Worm (Caenorhabditis elegans) whole organism, late embryonic: ENCODE data around the gene zim-2.
A peak's percentile ranks its signal among the peaks of the same experiment; 100 is the strongest.

ENCODE experiments used
- K09A11.1 ChIP-seq: sonication (generic microtip); optimal IDR thresholded peaks from 2 replicates; lab custom pipeline; 2017; ENCODE audit warnings: antibody characterized with exemption, mild to moderate bottlenecking, missing genetic modification characterization, missing compliant biosample characterization; ENCODE audit not compliant: insufficient read depth
- Y22D7AL.16 ChIP-seq: sonication (generic microtip); optimal IDR thresholded peaks from 2 replicates; lab custom pipeline; 2016; ENCODE audit warnings: missing genetic modification characterization, missing compliant biosample characterization
- ama-1 ChIP-seq: fragments of 150-350 bp; optimal IDR thresholded peaks from 2 replicates; lab custom pipeline; 2014
- ceh-18 ChIP-seq: sonication (generic microtip); optimal IDR thresholded peaks from 2 replicates; lab custom pipeline; 2016; ENCODE audit warnings: missing genetic modification characterization, missing compliant biosample characterization
- ceh-24 ChIP-seq: sonication (generic microtip); optimal IDR thresholded peaks from 2 replicates; lab custom pipeline; 2016; ENCODE audit warnings: mild to moderate bottlenecking, missing genetic modification characterization, missing compliant biosample characterization
- ceh-31 ChIP-seq: sonication (generic microtip); optimal IDR thresholded peaks from 2 replicates; lab custom pipeline; 2016; ENCODE audit warnings: missing genetic modification characterization, missing compliant biosample characterization
- ceh-34 ChIP-seq: sonication (generic microtip); optimal IDR thresholded peaks from 2 replicates; lab custom pipeline; 2016; ENCODE audit warnings: mild to moderate bottlenecking, missing genetic modification characterization, missing compliant biosample characterization
- ceh-45 ChIP-seq: fragments of 200-800 bp; sonication (Bioruptor generic); IDR thresholded peaks from 2 replicates; pipeline ENCODE4 v1.3.6; 2022; ENCODE audit warnings: missing genetic modification reagents, missing genetic modification characterization, missing compliant biosample characterization
- ceh-6 ChIP-seq: fragments of 200-800 bp; sonication (Bioruptor generic); optimal IDR thresholded peaks from 2 replicates; lab custom pipeline; 2018; ENCODE audit warnings: mild to moderate bottlenecking, missing genetic modification characterization, missing compliant biosample characterization
- dmd-4 ChIP-seq: sonication (generic microtip); optimal IDR thresholded peaks from 2 replicates; lab custom pipeline; 2016; ENCODE audit warnings: borderline replicate concordance, missing genetic modification characterization, missing compliant biosample characterization
- dve-1 ChIP-seq: sonication (generic microtip); optimal IDR thresholded peaks from 2 replicates; lab custom pipeline; 2017; ENCODE audit warnings: antibody characterized with exemption, mild to moderate bottlenecking, missing genetic modification characterization, missing compliant biosample characterization
- elt-4 ChIP-seq: sonication (generic microtip); optimal IDR thresholded peaks from 2 replicates; lab custom pipeline; 2016; ENCODE audit warnings: missing genetic modification characterization, missing compliant biosample characterization
- ets-4 ChIP-seq: sonication (generic microtip); optimal IDR thresholded peaks from 2 replicates; lab custom pipeline; 2016; ENCODE audit warnings: missing genetic modification characterization, missing compliant biosample characterization
- fax-1 ChIP-seq: sonication (generic microtip); optimal IDR thresholded peaks from 2 replicates; lab custom pipeline; 2016; ENCODE audit warnings: missing genotype, missing genetic modification characterization, missing compliant biosample characterization
- fkh-10 ChIP-seq: fragments of 150-350 bp; optimal IDR thresholded peaks from 2 replicates; lab custom pipeline; 2014; ENCODE audit warnings: missing biosample characterization, missing genetic modification reagents, missing genetic modification characterization
- hlh-13 ChIP-seq: fragments of 200-800 bp; sonication (Bioruptor generic); optimal IDR thresholded peaks from 2 replicates; lab custom pipeline; 2018; ENCODE audit warnings: mild to moderate bottlenecking, missing genetic modification characterization, missing compliant biosample characterization
- hlh-30 ChIP-seq: sonication (generic microtip); optimal IDR thresholded peaks from 2 replicates; lab custom pipeline; 2017; ENCODE audit warnings: antibody characterized with exemption, missing genetic modification characterization, missing compliant biosample characterization; ENCODE audit not compliant: insufficient read depth
- lim-6 ChIP-seq: sonication (generic microtip); optimal IDR thresholded peaks from 2 replicates; lab custom pipeline; 2016; ENCODE audit warnings: missing genetic modification characterization, missing compliant biosample characterization
- mec-3 ChIP-seq: sonication (generic microtip); optimal IDR thresholded peaks from 2 replicates; lab custom pipeline; 2016; ENCODE audit warnings: borderline replicate concordance, missing genetic modification characterization, missing compliant biosample characterization
- nfya-1 ChIP-seq: sonication (generic microtip); optimal IDR thresholded peaks from 2 replicates; lab custom pipeline; 2017; ENCODE audit warnings: missing genetic modification characterization, mild to moderate bottlenecking, missing compliant biosample characterization, antibody characterized with exemption, moderate library complexity
- nhr-232 ChIP-seq: sonication (generic microtip); optimal IDR thresholded peaks from 2 replicates; lab custom pipeline; 2016; ENCODE audit warnings: missing genetic modification characterization, missing compliant biosample characterization
- odd-2 ChIP-seq: sonication (generic microtip); optimal IDR thresholded peaks from 2 replicates; lab custom pipeline; 2017; ENCODE audit warnings: antibody characterized with exemption, mild to moderate bottlenecking, missing genetic modification characterization, missing compliant biosample characterization
- pqm-1 ChIP-seq: sonication (generic microtip); optimal IDR thresholded peaks from 2 replicates; lab custom pipeline; 2016; ENCODE audit warnings: missing genetic modification characterization, missing compliant biosample characterization
- pros-1 ChIP-seq: fragments of 150-350 bp; optimal IDR thresholded peaks from 2 replicates; lab custom pipeline; 2014; ENCODE audit warnings: missing biosample characterization, missing genetic modification reagents, missing genetic modification characterization
- ref-2 ChIP-seq: sonication (generic microtip); optimal IDR thresholded peaks from 2 replicates; lab custom pipeline; 2016; ENCODE audit warnings: missing genetic modification characterization, missing compliant biosample characterization
- rnt-1 ChIP-seq: sonication (generic microtip); optimal IDR thresholded peaks from 2 replicates; lab custom pipeline; 2016; ENCODE audit warnings: missing genetic modification characterization, missing compliant biosample characterization
- sox-2 ChIP-seq: fragments of 200-800 bp; sonication (Bioruptor generic); IDR thresholded peaks from 2 replicates; pipeline ENCODE4 v1.3.6; 2022; ENCODE audit warnings: missing genetic modification reagents, missing genetic modification characterization, missing compliant biosample characterization
- sox-4 ChIP-seq: sonication (generic microtip); optimal IDR thresholded peaks from 2 replicates; lab custom pipeline; 2017; ENCODE audit warnings: mild to moderate bottlenecking, missing genetic modification characterization, inconsistent platforms, missing compliant biosample characterization
- tbx-7 ChIP-seq: sonication (generic microtip); optimal IDR thresholded peaks from 2 replicates; lab custom pipeline; 2016; ENCODE audit warnings: missing genotype, missing genetic modification characterization, missing compliant biosample characterization
- unc-3 ChIP-seq, 2 experiments: fragments of 200-800 bp in 1 of 2; sonication (Bioruptor generic) in 1 of 2; sonication (generic microtip) in 1 of 2; conservative IDR thresholded peaks in 1 of 2; optimal IDR thresholded peaks in 1 of 2; 2 replicates each; pipeline versions ENCODE4 v1.3.6 to Lab custom; 2016 to 2022; ENCODE audit warnings: missing compliant biosample characterization in 2 of 2, missing genetic modification characterization in 2 of 2, missing genetic modification reagents in 1 of 2
- unc-42 ChIP-seq: sonication (generic microtip); optimal IDR thresholded peaks from 2 replicates; lab custom pipeline; 2016; ENCODE audit warnings: missing genotype, missing genetic modification characterization, missing compliant biosample characterization
- unc-55 ChIP-seq: sonication (generic microtip); optimal IDR thresholded peaks from 2 replicates; lab custom pipeline; 2017; ENCODE audit warnings: missing biosample characterization, missing genetic modification reagents, missing genetic modification characterization
- unc-86 ChIP-seq: sonication (generic microtip); optimal IDR thresholded peaks from 2 replicates; lab custom pipeline; 2016; ENCODE audit warnings: missing genetic modification characterization, missing compliant biosample characterization
- zip-5 ChIP-seq: sonication (generic microtip); optimal IDR thresholded peaks from 2 replicates; lab custom pipeline; 2016; ENCODE audit warnings: missing genetic modification characterization, missing compliant biosample characterization
- ztf-16 ChIP-seq: sonication (generic microtip); optimal IDR thresholded peaks from 2 replicates; lab custom pipeline; 2017; ENCODE audit warnings: missing genetic modification characterization, missing compliant biosample characterization

The zim-2 gene

DNA sequence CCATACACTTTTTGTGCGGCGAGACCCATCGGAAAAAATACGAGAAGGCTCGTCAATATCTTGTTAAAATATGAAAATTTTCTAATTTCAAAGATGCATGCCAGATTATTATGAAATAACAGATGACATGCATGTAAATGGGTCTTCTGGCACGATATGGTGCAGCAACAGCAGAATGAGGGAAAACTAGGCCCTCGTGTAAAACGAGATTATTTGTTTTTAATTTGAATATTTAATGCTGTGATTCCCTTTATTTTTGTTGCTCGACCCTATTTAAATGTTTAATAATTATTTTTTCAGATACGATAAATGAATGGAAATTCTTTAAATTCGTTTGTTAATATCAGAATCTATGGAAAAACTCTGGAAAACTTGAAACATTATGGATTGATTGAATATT, 6.6 kb downstream of the zim-2 start, which contains the start of gene him-8:
Gene him-8 (plus strand): TSS at position 301 of the 400 bp plus-strand sequence.
- no peak for TF ChIP-seq unc-3 (GFP tag; conservative IDR thresholded peaks at IDR 0.05; lab: Robert Waterston, UW)
- no peak for TF ChIP-seq unc-3 (tag; optimal IDR thresholded peaks at IDR 0.05; lab: Kevin White, UChicago)
- TF ChIP-seq hlh-30: no peak
- no peak for TF ChIP-seq dve-1 (tag; lab: Kevin White, UChicago)
- no peak for TF ChIP-seq nfya-1 (tag; lab: Kevin White, UChicago)
- no peak for TF ChIP-seq lim-6 (tag; lab: Kevin White, UChicago)
- no peak for TF ChIP-seq ceh-18 (tag; lab: Kevin White, UChicago)
- TF ChIP-seq sox-2 (GFP tag; lab: Robert Waterston, UW): no peak
- TF ChIP-seq fax-1 (tag; lab: Kevin White, UChicago): no peak
- TF ChIP-seq mec-3 (tag; lab: Kevin White, UChicago): no peak
- TF ChIP-seq, all 69 proteins: peak for 0

DNA sequence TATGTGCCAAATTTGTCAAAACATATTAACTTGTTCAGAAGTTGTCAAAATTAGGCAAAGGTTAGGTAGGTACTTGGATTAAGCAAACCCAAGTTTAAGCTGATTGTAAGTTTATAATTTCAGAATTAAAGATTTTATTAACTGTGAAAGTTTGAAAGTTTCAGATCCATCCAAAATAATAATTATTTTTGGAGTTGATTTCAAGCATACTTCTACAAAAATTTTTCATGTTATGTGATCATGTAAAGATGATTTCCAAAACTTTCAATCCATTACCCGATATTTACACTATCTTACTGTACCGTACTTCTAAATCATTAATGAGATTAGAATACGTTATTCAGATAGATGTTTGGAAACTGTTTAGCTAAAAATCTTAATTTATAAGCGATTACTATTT, 9.6 kb downstream of the zim-2 start:
- no peak for TF ChIP-seq sox-2 (GFP tag; lab: Robert Waterston, UW)
- no peak for TF ChIP-seq tbx-7 (tag; lab: Kevin White, UChicago)
- no peak for TF ChIP-seq Y22D7AL.16 (tag; lab: Kevin White, UChicago)
- TF ChIP-seq lim-6 (tag; lab: Kevin White, UChicago): no peak
- TF ChIP-seq sox-4: no peak

DNA sequence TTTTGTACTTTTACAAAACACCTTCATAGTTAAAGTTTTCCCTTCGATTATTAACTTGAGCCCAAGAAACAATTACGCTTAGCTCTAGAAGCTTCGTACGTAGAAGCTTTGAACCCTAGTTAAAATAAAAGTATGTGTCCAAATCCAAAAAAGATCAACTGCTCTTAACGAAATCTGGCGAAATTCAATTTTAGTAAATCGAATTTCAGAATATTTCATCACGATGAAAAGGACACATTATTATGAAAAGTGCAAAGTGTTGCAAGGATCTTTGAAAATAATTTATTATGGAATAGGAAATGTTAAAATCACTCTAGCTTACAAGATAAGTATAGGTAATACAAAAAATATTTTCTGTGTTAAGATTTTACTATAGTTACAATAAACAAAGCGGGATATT, 10.2 kb downstream of the zim-2 start:
- no peak for TF ChIP-seq odd-2
- peak; percentile 10 for TF ChIP-seq unc-42 (tag; lab: Kevin White, UChicago)

DNA sequence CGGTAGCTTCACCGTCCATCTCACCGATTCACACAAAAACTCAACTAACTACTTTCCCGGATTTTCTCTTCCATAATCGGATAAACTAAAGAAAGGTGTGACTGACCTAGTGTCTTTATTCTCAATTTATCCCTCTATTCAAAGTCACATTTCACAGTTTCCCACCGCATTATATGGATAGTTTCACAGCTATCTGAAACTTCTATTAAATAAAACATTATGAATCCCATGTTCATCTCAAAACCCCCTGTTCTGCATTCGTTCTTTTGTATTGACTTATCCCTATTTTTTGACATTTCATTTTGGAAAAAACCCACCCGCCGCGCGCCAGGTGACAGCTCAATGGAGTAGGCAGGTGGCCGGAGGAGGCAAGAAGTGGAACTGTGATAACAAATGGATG, 12.8 kb downstream of the zim-2 start:
- TF ChIP-seq ceh-24 (no peak), mec-3 (tag; lab: Kevin White, UChicago) (no peak), nfya-1 (tag; lab: Kevin White, UChicago) (no peak), ets-4 (no peak), Y22D7AL.16 (tag; lab: Kevin White, UChicago) (no peak), ceh-18 (tag; lab: Kevin White, UChicago) (no peak), nhr-232 (no peak)

DNA sequence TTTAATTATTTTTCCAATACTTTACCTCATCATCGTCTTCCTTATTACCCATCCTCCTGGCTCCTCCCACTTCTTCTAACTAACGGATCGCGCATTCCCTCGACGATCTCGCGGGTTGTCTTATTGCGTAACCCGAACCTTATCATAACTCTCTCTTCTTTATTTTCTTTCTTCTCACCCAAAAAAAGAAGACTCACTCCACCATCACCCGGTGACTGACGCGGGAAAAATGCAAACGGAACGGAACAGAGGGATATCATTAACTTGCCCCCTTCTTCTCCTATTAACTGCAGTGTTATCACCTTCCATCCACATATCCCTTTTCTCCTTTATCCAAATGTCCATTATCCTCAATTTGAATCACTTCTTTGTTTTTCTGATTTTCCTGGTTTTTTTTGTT, 15.0 kb downstream of the zim-2 start:
- TF ChIP-seq fkh-10 (GFP tag; lab: Kevin White, UChicago) (no peak), ref-2 (tag; lab: Kevin White, UChicago) (peak; percentile 31)

DNA sequence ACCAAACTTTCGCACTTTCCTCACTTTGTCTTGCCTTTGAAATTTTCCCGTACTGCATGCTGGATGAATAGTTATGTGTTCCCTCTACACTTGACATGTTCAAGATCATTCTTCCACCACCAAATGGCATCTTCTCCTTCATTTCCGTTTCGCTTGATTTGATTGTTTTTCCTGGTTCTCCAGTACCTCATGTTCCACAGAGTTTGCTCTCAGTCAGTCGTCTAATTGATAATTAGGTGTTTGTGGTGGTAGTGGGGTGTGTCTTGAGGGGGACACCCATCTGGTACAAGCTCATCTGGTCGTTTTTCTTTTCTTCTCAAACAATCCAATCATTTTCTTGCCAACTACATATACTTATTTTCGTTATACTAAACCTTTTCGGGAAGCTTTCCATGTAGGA, 16.0 kb downstream of the zim-2 start:
- TF ChIP-seq unc-42 (tag; lab: Kevin White, UChicago) (peak; percentile 69), ama-1 (lab: Kevin White, UChicago) (no peak)

DNA sequence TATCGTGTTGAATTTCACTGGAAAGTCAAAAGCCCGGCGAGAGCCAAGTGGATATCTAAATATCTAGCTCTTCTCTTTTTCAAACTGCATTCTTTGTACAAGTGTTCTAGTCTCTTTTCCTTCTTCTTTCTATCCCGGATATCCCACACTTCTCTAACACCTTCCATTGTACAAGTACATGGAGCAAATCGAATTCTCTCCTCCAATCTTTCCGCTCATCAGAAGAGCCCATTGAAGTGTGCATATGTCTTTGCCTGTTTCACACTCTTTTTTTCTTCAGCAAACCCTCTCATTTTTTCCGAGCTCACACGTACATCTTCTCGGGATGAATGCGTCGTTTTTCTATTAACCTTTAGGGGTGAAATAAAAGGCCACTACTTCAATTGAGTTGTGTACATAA, 18.4 kb downstream of the zim-2 start:
- TF ChIP-seq unc-42 (tag; lab: Kevin White, UChicago): peak; percentile 59
- no peak for TF ChIP-seq elt-4 (tag; lab: Kevin White, UChicago)

DNA sequence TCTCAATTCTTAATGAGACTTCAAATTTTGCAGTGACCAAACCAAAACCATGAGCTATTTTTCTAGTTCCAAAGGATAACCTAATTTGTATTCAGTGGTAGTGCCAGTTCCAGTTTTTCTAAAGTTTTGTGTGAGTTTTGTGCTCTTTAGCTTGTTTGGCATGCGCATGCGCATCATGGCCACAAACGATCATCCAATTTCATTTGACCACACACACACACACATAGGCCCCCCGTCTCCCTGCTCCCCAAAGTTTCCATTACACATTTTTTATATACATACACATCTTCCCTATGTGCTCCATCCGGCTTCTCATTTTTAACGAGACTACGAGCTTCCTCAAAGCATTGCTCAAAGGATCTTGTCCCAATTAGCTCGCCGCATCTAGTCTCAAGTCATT, 19.4 kb downstream of the zim-2 start:
- peak; percentile 83 for TF ChIP-seq unc-42 (tag; lab: Kevin White, UChicago)
- TF ChIP-seq ceh-34: no peak
- TF ChIP-seq dmd-4 (tag; lab: Kevin White, UChicago): no peak
- no peak for TF ChIP-seq ztf-16 (tag; lab: Kevin White, UChicago)

DNA sequence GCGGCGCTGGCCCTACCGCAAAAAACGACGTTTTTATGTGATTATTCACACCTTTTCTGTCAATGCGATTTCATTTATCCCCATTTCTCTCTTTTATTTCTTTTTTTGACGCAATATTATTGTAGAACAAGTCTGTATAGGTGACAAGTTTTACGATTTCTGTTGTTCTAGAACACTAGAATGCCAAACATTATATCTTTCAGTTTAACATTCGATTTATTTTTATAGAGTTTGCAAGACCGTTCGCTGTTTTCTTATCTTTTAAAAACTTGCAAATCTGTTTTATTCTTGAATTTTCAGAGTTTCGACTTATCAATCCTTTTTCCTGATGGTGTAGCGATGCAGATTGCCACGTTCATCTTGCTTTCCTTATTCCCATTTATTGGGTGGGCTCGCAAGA, 21.0 kb downstream of the zim-2 start, which contains the start of gene efn-2:
Gene efn-2 (plus strand): TSS at position 301 of the 400 bp plus-strand sequence.
- TF ChIP-seq fax-1 (tag; lab: Kevin White, UChicago) (no peak), sox-4 (no peak), ztf-16 (tag; lab: Kevin White, UChicago) (no peak), ceh-45 (no peak), rnt-1 (tag; lab: Kevin White, UChicago) (no peak), ceh-31 (tag; lab: Kevin White, UChicago) (no peak), zip-5 (tag; lab: Kevin White, UChicago) (no peak), dmd-4 (tag; lab: Kevin White, UChicago) (no peak), K09A11.1 (tag; lab: Kevin White, UChicago) (no peak), unc-86 (tag; lab: Kevin White, UChicago) (no peak), lim-6 (tag; lab: Kevin White, UChicago) (no peak), ceh-6 (GFP tag; lab: Kevin White, UChicago) (no peak), pros-1 (tag; lab: Kevin White, UChicago) (no peak), pqm-1 (no peak), hlh-13 (no peak), hlh-30 (no peak), unc-55 (GFP tag; lab: Kevin White, UChicago) (no peak)
